Worm (Caenorhabditis elegans): ENCODE measurements around the gene ndab-1.

Gene ndab-1

DNA sequence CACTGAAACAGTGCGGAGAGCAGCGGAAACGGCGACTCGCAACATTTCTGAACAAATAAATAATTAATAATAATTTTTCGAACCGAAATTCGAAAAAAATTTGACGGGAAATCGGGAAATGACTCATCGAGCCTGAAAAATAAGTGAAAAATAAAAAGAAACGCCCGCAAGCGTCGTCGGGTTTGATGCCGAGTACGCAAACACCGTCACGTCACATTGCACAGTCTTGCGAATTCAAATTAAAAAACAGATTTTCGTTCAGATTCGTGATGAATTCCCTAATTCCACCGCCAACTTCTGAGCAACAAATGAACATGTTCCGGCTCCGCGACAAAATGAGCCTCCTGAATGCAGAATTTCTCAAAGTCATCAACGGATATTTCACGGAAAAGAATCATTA is at the start of gene ndab-1, which contains the start of gene npp-16:
ndab-1 (minus strand) TSS at position 47 of the 400 bp plus-strand sequence.
npp-16 (plus strand) TSS at position 263 of the 400 bp plus-strand sequence.
- TF ChIP-seq ama-1 (optimal IDR thresholded peaks at IDR 0.05) (no peak), scrt-1 (GFP tag; IDR thresholded peaks at IDR 0.05) (no peak), flt-1 (GFP tag; IDR thresholded peaks at IDR 0.05) (0 out of 2 replicates have a peak, but pooled peaks have one; percentile 3), sea-1 (GFP tag; conservative IDR thresholded peaks at IDR 0.05) (no peak), B0310.2 (tag; optimal IDR thresholded peaks at IDR 0.05) (no peak), F13C5.2 (tag; optimal IDR thresholded peaks at IDR 0.05) (peak; percentile 48), aly-1 (tag; optimal IDR thresholded peaks at IDR 0.05) (no peak), ceh-36 (tag; optimal IDR thresholded peaks at IDR 0.05) (no peak), pes-1 (GFP tag; IDR thresholded peaks at IDR 0.05) (0 out of 2 replicates have a peak, but pooled peaks have one; percentile 16), tra-4 (tag; optimal IDR thresholded peaks at IDR 0.05) (no peak), hmbx-1 (tag; optimal IDR thresholded peaks at IDR 0.05) (no peak), ets-7 (tag; optimal IDR thresholded peaks at IDR 0.05) (no peak), hnd-1 (tag; optimal IDR thresholded peaks at IDR 0.05) (no peak), tbx-37 (GFP tag; conservative IDR thresholded peaks at IDR 0.05) (no peak)

DNA sequence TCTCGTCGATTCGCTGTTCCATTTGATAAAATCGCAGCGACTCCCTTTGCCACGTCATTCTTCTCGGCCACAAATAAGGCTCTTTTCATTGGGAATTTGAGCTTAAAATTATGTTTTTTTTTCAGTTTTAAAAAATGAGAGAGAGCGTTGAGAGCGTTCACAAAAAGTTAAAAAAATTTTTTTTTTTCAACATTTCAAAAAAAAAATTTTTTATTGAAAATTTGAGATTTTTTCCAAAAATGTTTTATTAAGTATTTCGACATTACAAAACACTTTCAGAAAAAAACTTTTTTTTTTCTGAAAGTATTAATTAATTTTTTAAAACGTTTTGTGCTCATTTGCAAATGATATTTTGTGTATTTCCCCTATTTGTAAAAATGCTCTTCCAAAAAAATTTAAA is 44.6 kb upstream of the ndab-1 start, which contains the start of gene top-3:
top-3 (minus strand) TSS at position 101 of the 400 bp plus-strand sequence.
- TF ChIP-seq scrt-1 (GFP tag; IDR thresholded peaks at IDR 0.05) (no peak), flt-1 (GFP tag; IDR thresholded peaks at IDR 0.05) (no peak), ama-1 (optimal IDR thresholded peaks at IDR 0.05) (no peak), hmbx-1 (tag; optimal IDR thresholded peaks at IDR 0.05) (no peak), tbx-37 (GFP tag; conservative IDR thresholded peaks at IDR 0.05) (no peak), sea-1 (GFP tag; conservative IDR thresholded peaks at IDR 0.05) (no peak)

DNA sequence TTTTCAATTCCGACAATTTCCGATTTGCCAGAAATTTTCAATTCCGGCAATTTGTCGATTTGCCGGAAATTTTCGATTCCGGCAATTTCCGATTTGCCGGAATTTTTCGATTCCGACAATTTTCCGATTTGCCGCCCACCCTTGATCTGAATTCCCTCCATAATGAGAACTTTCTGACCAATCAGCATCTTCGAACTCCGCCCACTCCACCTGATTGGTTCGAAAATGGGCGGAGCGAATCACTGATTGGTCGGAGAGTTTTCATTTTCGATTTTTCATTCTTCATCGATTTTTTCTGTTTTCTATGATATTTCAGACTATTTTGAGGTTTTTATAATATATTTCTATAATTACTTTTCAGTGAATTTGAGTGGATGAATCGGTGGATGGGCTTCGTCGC is 38.6 kb upstream of the ndab-1 start:
- TF ChIP-seq B0310.2 (tag; optimal IDR thresholded peaks at IDR 0.05) (no peak), hmg-4 (GFP tag; optimal IDR thresholded peaks at IDR 0.05) (no peak), scrt-1 (GFP tag; IDR thresholded peaks at IDR 0.05) (no peak), pes-1 (GFP tag; IDR thresholded peaks at IDR 0.05) (no peak), tbx-11 (GFP tag; IDR thresholded peaks at IDR 0.05) (no peak), ceh-36 (tag; optimal IDR thresholded peaks at IDR 0.05) (no peak), ets-7 (tag; optimal IDR thresholded peaks at IDR 0.05) (no peak)

- no peak for TF ChIP-seq hmbx-1 (tag; optimal IDR thresholded peaks at IDR 0.05)
- no peak for TF ChIP-seq tbx-11 (GFP tag; IDR thresholded peaks at IDR 0.05)
- no peak for TF ChIP-seq hnd-1 (tag; optimal IDR thresholded peaks at IDR 0.05)
- TF ChIP-seq flt-1 (GFP tag; IDR thresholded peaks at IDR 0.05) = no peak
- no peak for TF ChIP-seq ceh-36 (tag; optimal IDR thresholded peaks at IDR 0.05)
- TF ChIP-seq aly-1 (tag; optimal IDR thresholded peaks at IDR 0.05) = no peak
- no peak for TF ChIP-seq scrt-1 (GFP tag; IDR thresholded peaks at IDR 0.05)
- TF ChIP-seq F13C5.2 (tag; optimal IDR thresholded peaks at IDR 0.05) = no peak
- no peak for TF ChIP-seq hmg-4 (GFP tag; optimal IDR thresholded peaks at IDR 0.05)
- no peak for TF ChIP-seq ceh-13 (GFP tag; optimal IDR thresholded peaks at IDR 0.05)
- TF ChIP-seq ama-1 (optimal IDR thresholded peaks at IDR 0.05) = no peak
These were observed 35.6 kb upstream of the ndab-1 start for ce11 chrIII:11951111-11951510.

DNA sequence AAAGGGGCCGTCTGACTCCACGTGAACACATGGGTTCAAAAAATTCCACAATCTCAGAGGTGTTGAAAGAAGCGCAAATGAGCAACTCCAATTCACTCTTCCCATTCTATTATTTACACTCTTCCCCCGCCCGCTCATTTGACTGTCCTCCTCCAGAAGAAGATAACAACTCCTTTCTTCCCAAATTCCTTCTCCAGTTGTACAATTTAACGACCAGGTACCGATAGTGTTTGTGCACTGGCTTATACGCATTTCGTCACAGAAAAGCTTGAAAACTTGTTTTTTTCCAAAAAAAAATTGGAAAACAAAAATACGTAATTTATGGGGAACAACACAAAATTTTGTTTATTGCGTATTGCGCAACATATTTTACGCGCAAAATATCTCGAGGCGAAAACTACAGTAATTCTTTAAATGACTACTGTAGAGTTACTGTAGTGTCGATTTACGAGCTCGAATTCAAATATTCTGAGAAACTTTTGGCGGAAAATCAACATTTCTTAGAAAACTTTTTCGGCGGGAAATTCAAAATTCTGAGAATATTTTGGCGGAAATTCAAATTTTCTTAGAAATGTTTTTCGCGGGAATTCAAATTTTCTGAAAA is 33.9 kb upstream of the ndab-1 start:
- TF ChIP-seq tbx-11 (GFP tag; IDR thresholded peaks at IDR 0.05) (no peak), ets-7 (tag; optimal IDR thresholded peaks at IDR 0.05) (no peak), flt-1 (GFP tag; IDR thresholded peaks at IDR 0.05) (no peak), tbx-37 (GFP tag; conservative IDR thresholded peaks at IDR 0.05) (no peak), F13C5.2 (tag; optimal IDR thresholded peaks at IDR 0.05) (no peak), ceh-36 (tag; optimal IDR thresholded peaks at IDR 0.05) (no peak), hmg-4 (GFP tag; optimal IDR thresholded peaks at IDR 0.05) (no peak), ama-1 (optimal IDR thresholded peaks at IDR 0.05) (no peak), hmbx-1 (tag; optimal IDR thresholded peaks at IDR 0.05) (no peak), hnd-1 (tag; optimal IDR thresholded peaks at IDR 0.05) (no peak), aly-1 (tag; optimal IDR thresholded peaks at IDR 0.05) (no peak), pes-1 (GFP tag; IDR thresholded peaks at IDR 0.05) (no peak), ceh-13 (GFP tag; optimal IDR thresholded peaks at IDR 0.05) (no peak), B0310.2 (tag; optimal IDR thresholded peaks at IDR 0.05) (no peak), tra-4 (tag; optimal IDR thresholded peaks at IDR 0.05) (no peak), scrt-1 (GFP tag; IDR thresholded peaks at IDR 0.05) (no peak), sea-1 (GFP tag; conservative IDR thresholded peaks at IDR 0.05) (no peak)

DNA sequence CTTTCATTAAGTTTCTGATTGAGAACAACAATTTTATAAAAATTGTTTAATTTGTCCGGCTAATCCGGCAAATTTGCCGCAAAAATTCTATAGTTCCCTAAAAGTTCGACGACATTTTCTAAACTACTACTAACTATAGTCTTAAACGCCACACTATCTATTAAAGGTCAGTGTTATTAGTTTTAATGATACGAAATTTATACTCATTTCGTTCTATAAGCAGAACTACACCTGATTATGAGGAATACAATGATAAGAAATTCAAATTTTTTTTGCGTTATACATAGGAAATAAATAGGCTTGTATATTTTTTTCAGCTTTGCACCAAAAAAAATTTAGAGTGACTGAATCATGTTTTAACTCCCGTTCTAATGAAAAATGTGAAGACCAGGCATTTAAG is 32.9 kb upstream of the ndab-1 start:
- TF ChIP-seq ceh-13 (GFP tag; optimal IDR thresholded peaks at IDR 0.05) = no peak
- TF ChIP-seq hmbx-1 (tag; optimal IDR thresholded peaks at IDR 0.05) = no peak
- TF ChIP-seq B0310.2 (tag; optimal IDR thresholded peaks at IDR 0.05) = no peak

ce11 chrIII:11947527-11947926 is 32.0 kb upstream of the ndab-1 start:
- TF ChIP-seq hmbx-1 (tag; optimal IDR thresholded peaks at IDR 0.05) (no peak), tbx-37 (GFP tag; conservative IDR thresholded peaks at IDR 0.05) (no peak), tra-4 (tag; optimal IDR thresholded peaks at IDR 0.05) (no peak), hmg-4 (GFP tag; optimal IDR thresholded peaks at IDR 0.05) (peak; percentile 1), F13C5.2 (tag; optimal IDR thresholded peaks at IDR 0.05) (no peak)

ce11 chrIII:11946973-11947372 is 31.5 kb upstream of the ndab-1 start, which contains the start of gene Y56A3A.7:
Gene Y56A3A.7 (minus strand): TSS chrIII:11947019.
- no peak for TF ChIP-seq flt-1 (GFP tag; IDR thresholded peaks at IDR 0.05)

Measured in whole organism, early embryonic.